Worm (Caenorhabditis elegans) whole organism, L4/young adult: ENCODE results near the gene K07C5.13.

Experiments used
- W03F9.2 ChIP-seq: fragments of 150-350 bp; optimal IDR thresholded peaks from 2 replicates; lab custom pipeline; 2014; ENCODE audit warnings: missing biosample characterization, missing genetic modification characterization
- dao-5 ChIP-seq: sonication (generic microtip); optimal IDR thresholded peaks from 2 replicates; lab custom pipeline; 2016; ENCODE audit warnings: missing genotype, missing genetic modification characterization, moderate library complexity, missing compliant biosample characterization
- him-1 ChIP-seq: sonication (generic microtip); optimal IDR thresholded peaks from 2 replicates; lab custom pipeline; 2016; ENCODE audit warnings: missing genotype, missing genetic modification reagents, missing genetic modification characterization, missing compliant biosample characterization

ce11 chrV:10297099-10297498 lies 44.8 kb upstream of the K07C5.13 start, which contains the start of gene B0024.4:
- TF ChIP-seq him-1 (tag; lab: Kevin White, UChicago) (no peak), dao-5 (tag; lab: Kevin White, UChicago) (no peak), W03F9.2 (tag; lab: Kevin White, UChicago) (no peak)
